Worm (Caenorhabditis elegans): ENCODE data around the gene ZK673.4.
A peak's percentile ranks its signal among the peaks of the same experiment; 100 is the strongest.

Gene ZK673.4

ce11 chrII:10445738-10446137, 7.0 kb upstream of the ZK673.4 start (continued):
- no peak for TF ChIP-seq lin-13 (GFP tag; optimal IDR thresholded peaks at IDR 0.05)
- no peak for TF ChIP-seq ztf-11 (tag; optimal IDR thresholded peaks at IDR 0.05)

- TF ChIP-seq nhr-23 (tag; optimal IDR thresholded peaks at IDR 0.05) (no peak), Y55F3AM.14 (GFP tag; optimal IDR thresholded peaks at IDR 0.05) (no peak), nhr-129 (tag; optimal IDR thresholded peaks at IDR 0.05) (peak; percentile 83), nhr-10 (tag; optimal IDR thresholded peaks at IDR 0.05) (no peak), mab-5 (tag; optimal IDR thresholded peaks at IDR 0.05) (no peak), ztf-4 (tag; optimal IDR thresholded peaks at IDR 0.05) (peak; percentile 43), elt-1 (tag; optimal IDR thresholded peaks at IDR 0.05) (no peak), F13H6.1 (tag; optimal IDR thresholded peaks at IDR 0.05) (no peak), nhr-77 (tag; optimal IDR thresholded peaks at IDR 0.05) (no peak), sma-9 (GFP tag; optimal IDR thresholded peaks at IDR 0.05) (peak; percentile 86), sma-9 (tag; optimal IDR thresholded peaks at IDR 0.05) (no peak), sma-3 (GFP tag; optimal IDR thresholded peaks at IDR 0.05) (peak; percentile 41), nhr-6 (tag; optimal IDR thresholded peaks at IDR 0.05) (peak; percentile 48), zag-1 (tag; optimal IDR thresholded peaks at IDR 0.05) (no peak), alr-1 (tag; optimal IDR thresholded peaks at IDR 0.05) (no peak), ama-1 (optimal IDR thresholded peaks at IDR 0.05) (peak; percentile 54), lsy-2 (tag; optimal IDR thresholded peaks at IDR 0.05) (peak in 1 of 2 experiments; percentile 19), sem-4 (tag; optimal IDR thresholded peaks at IDR 0.05) (peak; percentile 21), lin-13 (GFP tag; optimal IDR thresholded peaks at IDR 0.05) (no peak), nhr-21 (tag; optimal IDR thresholded peaks at IDR 0.05) (peak; percentile 48), crh-2 (tag; optimal IDR thresholded peaks at IDR 0.05) (peak; percentile 59), C34F6.9 (tag; optimal IDR thresholded peaks at IDR 0.05) (peak; percentile 15), nhr-25 (tag; optimal IDR thresholded peaks at IDR 0.05) (peak; percentile 23), blmp-1 (tag; optimal IDR thresholded peaks at IDR 0.05; ENCODE audit: insufficient read depth) (peak; percentile 61)
These were observed 6.4 kb upstream of the ZK673.4 start for ce11 chrII:10446300-10446699.

- TF ChIP-seq nhr-237 (tag; optimal IDR thresholded peaks at IDR 0.05): no peak
- TF ChIP-seq nhr-11 (tag; optimal IDR thresholded peaks at IDR 0.05): peak; percentile 3
These were observed 5.9 kb upstream of the ZK673.4 start for ce11 chrII:10446814-10447213.

- peak; percentile 6 for TF ChIP-seq ama-1 (optimal IDR thresholded peaks at IDR 0.05)
- TF ChIP-seq unc-62 (GFP tag; optimal IDR thresholded peaks at IDR 0.05): no peak
- peak; percentile 55 for TF ChIP-seq Y55F3AM.14 (GFP tag; optimal IDR thresholded peaks at IDR 0.05)
- TF ChIP-seq fos-1 (tag; optimal IDR thresholded peaks at IDR 0.05): peak; percentile 85
- peak; percentile 79 for TF ChIP-seq sma-9 (GFP tag; optimal IDR thresholded peaks at IDR 0.05)
- TF ChIP-seq sma-9 (tag; optimal IDR thresholded peaks at IDR 0.05): no peak
- peak; percentile 60 for TF ChIP-seq crh-2 (tag; optimal IDR thresholded peaks at IDR 0.05)
- peak; percentile 12 for TF ChIP-seq F13H6.1 (tag; optimal IDR thresholded peaks at IDR 0.05)
- peak in 1 of 2 experiments; percentile 68 for TF ChIP-seq mdl-1 (tag; optimal IDR thresholded peaks at IDR 0.05)
- peak; percentile 32 for TF ChIP-seq C34F6.9 (tag; optimal IDR thresholded peaks at IDR 0.05)
- TF ChIP-seq nhr-21 (tag; optimal IDR thresholded peaks at IDR 0.05): peak; percentile 83
- no peak for TF ChIP-seq snpc-4 (tag; optimal IDR thresholded peaks at IDR 0.05)
- TF ChIP-seq sma-3 (GFP tag; optimal IDR thresholded peaks at IDR 0.05): peak; percentile 62
- TF ChIP-seq lsy-2 (tag; optimal IDR thresholded peaks at IDR 0.05): peak in 1 of 2 experiments; percentile 32
- no peak for TF ChIP-seq skn-1 (tag; optimal IDR thresholded peaks at IDR 0.05)
- TF ChIP-seq ztf-4 (tag; optimal IDR thresholded peaks at IDR 0.05): no peak
- no peak for TF ChIP-seq mbf-1 (tag; optimal IDR thresholded peaks at IDR 0.05)
- no peak for TF ChIP-seq nhr-77 (tag; optimal IDR thresholded peaks at IDR 0.05)
- TF ChIP-seq nhr-129 (tag; optimal IDR thresholded peaks at IDR 0.05): peak; percentile 56
- TF ChIP-seq blmp-1 (tag; optimal IDR thresholded peaks at IDR 0.05; ENCODE audit: insufficient read depth): peak; percentile 45
- peak; percentile 71 for TF ChIP-seq gmeb-1 (tag; optimal IDR thresholded peaks at IDR 0.05)
- TF ChIP-seq ceh-82 (tag; optimal IDR thresholded peaks at IDR 0.05): no peak
- TF ChIP-seq nhr-25 (tag; optimal IDR thresholded peaks at IDR 0.05): peak; percentile 88
These were observed 5.1 kb upstream of the ZK673.4 start, which contains the start of gene ZK673.2 for ce11 chrII:10447348-10448316. Gene ZK673.2 (plus strand): TSS chrII:10448266.
